Worm (Caenorhabditis elegans) whole organism, mixed stage, embryonic: Measurements from ENCODE around the gene dcap-2.

Experiments
- M03D4.4 ChIP-seq: sonication (generic microtip); optimal IDR thresholded peaks from 2 replicates; lab custom pipeline; 2017; ENCODE audit warnings: mild to moderate bottlenecking, missing genetic modification characterization, missing compliant biosample characterization
- ceh-39 ChIP-seq: fragments of 150-350 bp; optimal IDR thresholded peaks from 2 replicates; lab custom pipeline; 2014; ENCODE audit warnings: missing biosample characterization, missing genetic modification characterization
- ceh-43 ChIP-seq: fragments of 200-800 bp; sonication (Bioruptor generic); optimal IDR thresholded peaks from 2 replicates; lab custom pipeline; 2018; ENCODE audit warnings: mild to moderate bottlenecking, missing genetic modification characterization, moderate library complexity, missing compliant biosample characterization
- ceh-83 ChIP-seq: fragments of 200-800 bp; sonication (Bioruptor generic); optimal IDR thresholded peaks from 2 replicates; lab custom pipeline; 2018; ENCODE audit warnings: mild to moderate bottlenecking, missing genetic modification characterization, missing compliant biosample characterization
- ces-1 ChIP-seq: fragments of 150-350 bp; optimal IDR thresholded peaks from 2 replicates; lab custom pipeline; 2014; ENCODE audit warnings: missing biosample characterization, missing genetic modification reagents, missing genetic modification characterization
- cnd-1 ChIP-seq: fragments of 200-800 bp; sonication (Bioruptor generic); optimal IDR thresholded peaks from 2 replicates; lab custom pipeline; 2018; ENCODE audit warnings: mild to moderate bottlenecking, missing genetic modification characterization, missing compliant biosample characterization
- drap-1 ChIP-seq: fragments of 200-800 bp; sonication (Bioruptor generic); optimal IDR thresholded peaks from 3 replicates; lab custom pipeline; 2018; ENCODE audit warnings: mild to moderate bottlenecking, missing genetic modification characterization, missing compliant biosample characterization
- elt-1 ChIP-seq: sonication (generic microtip); optimal IDR thresholded peaks from 2 replicates; lab custom pipeline; 2017; ENCODE audit warnings: missing genetic modification characterization, mild to moderate bottlenecking, missing compliant biosample characterization, antibody characterized with exemption, moderate library complexity, borderline replicate concordance; ENCODE audit not compliant: insufficient read depth
- elt-3 ChIP-seq: fragments of 150-350 bp; optimal IDR thresholded peaks from 2 replicates; lab custom pipeline; 2014; ENCODE audit warnings: missing biosample characterization, missing genetic modification characterization
- flh-1 ChIP-seq: fragments of 200-800 bp; sonication (Bioruptor generic); optimal IDR thresholded peaks from 2 replicates; lab custom pipeline; 2018; ENCODE audit warnings: mild to moderate bottlenecking, missing genetic modification characterization, moderate library complexity, missing compliant biosample characterization
- ham-2 ChIP-seq: fragments of 200-800 bp; sonication (Bioruptor generic); optimal IDR thresholded peaks from 2 replicates; lab custom pipeline; 2018; ENCODE audit warnings: mild to moderate bottlenecking, missing genetic modification characterization, missing compliant biosample characterization
- hlh-1 ChIP-seq: fragments of 150-350 bp; optimal IDR thresholded peaks from 2 replicates; lab custom pipeline; 2014; ENCODE audit warnings: missing biosample characterization, missing genetic modification reagents, missing genetic modification characterization
- lin-13 ChIP-seq: fragments of 150-350 bp; optimal IDR thresholded peaks from 2 replicates; lab custom pipeline; 2014; ENCODE audit warnings: missing biosample characterization, missing genetic modification characterization
- lin-32 ChIP-seq: fragments of 200-800 bp; sonication (Bioruptor generic); optimal IDR thresholded peaks from 2 replicates; lab custom pipeline; 2018; ENCODE audit warnings: mild to moderate bottlenecking, missing genetic modification characterization, missing compliant biosample characterization
- lsy-2 ChIP-seq: fragments of 150-350 bp; optimal IDR thresholded peaks from 2 replicates; lab custom pipeline; 2014; ENCODE audit warnings: missing biosample characterization, missing genetic modification characterization
- mab-5 ChIP-seq: fragments of 150-350 bp; optimal IDR thresholded peaks from 2 replicates; lab custom pipeline; 2014; ENCODE audit warnings: missing biosample characterization, missing genetic modification characterization
- nhr-12 ChIP-seq: fragments of 150-350 bp; optimal IDR thresholded peaks from 2 replicates; lab custom pipeline; 2014; ENCODE audit warnings: missing biosample characterization, missing genetic modification characterization
- nhr-2 ChIP-seq: fragments of 150-350 bp; optimal IDR thresholded peaks from 2 replicates; lab custom pipeline; 2014; ENCODE audit warnings: missing biosample characterization, missing genetic modification characterization
- nhr-237 ChIP-seq: fragments of 150-350 bp; optimal IDR thresholded peaks from 2 replicates; lab custom pipeline; 2014; ENCODE audit warnings: missing biosample characterization, missing genetic modification characterization
- nhr-28 ChIP-seq: fragments of 150-350 bp; optimal IDR thresholded peaks from 2 replicates; lab custom pipeline; 2014; ENCODE audit warnings: missing biosample characterization, missing genetic modification characterization
- nhr-76 ChIP-seq: sonication (generic microtip); optimal IDR thresholded peaks from 2 replicates; lab custom pipeline; 2017; ENCODE audit warnings: missing biosample characterization, missing genetic modification characterization
- sem-2 ChIP-seq: fragments of 200-800 bp; sonication (Bioruptor generic); optimal IDR thresholded peaks from 2 replicates; lab custom pipeline; 2018; ENCODE audit warnings: mild to moderate bottlenecking, missing genetic modification characterization, missing compliant biosample characterization
- snpc-4 ChIP-seq: fragments of 150-350 bp; optimal IDR thresholded peaks from 2 replicates; lab custom pipeline; 2014; ENCODE audit warnings: missing biosample characterization, missing genetic modification characterization
- sptf-1 ChIP-seq: sonication (generic microtip); optimal IDR thresholded peaks from 2 replicates; lab custom pipeline; 2017; ENCODE audit warnings: mild to moderate bottlenecking, missing genetic modification characterization, moderate library complexity, missing compliant biosample characterization
- tbx-8 ChIP-seq: fragments of 200-800 bp; sonication (Bioruptor generic); optimal IDR thresholded peaks from 2 replicates; lab custom pipeline; 2018; ENCODE audit warnings: mild to moderate bottlenecking, missing genetic modification characterization, moderate library complexity, missing compliant biosample characterization
- unc-120 ChIP-seq: sonication (generic microtip); optimal IDR thresholded peaks from 2 replicates; lab custom pipeline; 2017; ENCODE audit warnings: missing genetic modification characterization, missing compliant biosample characterization; ENCODE audit not compliant: poor library complexity, severe bottlenecking
- unc-62 ChIP-seq: fragments of 150-350 bp; optimal IDR thresholded peaks from 2 replicates; lab custom pipeline; 2014; ENCODE audit warnings: missing biosample characterization, missing genetic modification reagents, missing genetic modification characterization
- zip-8 ChIP-seq: fragments of 150-350 bp; optimal IDR thresholded peaks from 2 replicates; lab custom pipeline; 2014; ENCODE audit warnings: missing biosample characterization, missing genetic modification characterization
- ztf-11 ChIP-seq: fragments of 150-350 bp; optimal IDR thresholded peaks from 2 replicates; lab custom pipeline; 2014; ENCODE audit warnings: missing biosample characterization, missing genetic modification characterization

Gene dcap-2

ce11 chrIV:13512112-13512569 lies 9.5 kb downstream of the dcap-2 start, which contains the start of gene puf-3:
Gene puf-3, minus strand, starts transcription at chrIV:13512162.
- no peak for TF ChIP-seq ceh-43
- TF ChIP-seq, all 35 proteins: peak for 0

ce11 chrIV:13510049-13510448 lies 11.6 kb downstream of the dcap-2 start:
- TF ChIP-seq sptf-1, result no peak
- TF ChIP-seq flh-1 (GFP tag; lab: Kevin White, UChicago), result no peak
- no peak for TF ChIP-seq nhr-76 (tag; lab: Kevin White, UChicago)
- no peak for TF ChIP-seq unc-120 (tag; lab: Kevin White, UChicago)
- TF ChIP-seq nhr-12 (tag; lab: Kevin White, UChicago), result no peak
- no peak for TF ChIP-seq hlh-1 (tag; lab: Kevin White, UChicago)
- no peak for TF ChIP-seq ces-1 (GFP tag; lab: Kevin White, UChicago)
- no peak for TF ChIP-seq nhr-2 (tag; lab: Kevin White, UChicago)
- TF ChIP-seq ceh-39, result no peak
- TF ChIP-seq snpc-4 (tag; lab: Kevin White, UChicago), result no peak
- no peak for TF ChIP-seq lin-32 (GFP tag; lab: Kevin White, UChicago)
- no peak for TF ChIP-seq cnd-1
- TF ChIP-seq nhr-237 (tag; lab: Kevin White, UChicago), result no peak
- no peak for TF ChIP-seq lin-13
- no peak for TF ChIP-seq drap-1 (GFP tag; lab: Kevin White, UChicago)
- TF ChIP-seq elt-3 (tag; lab: Kevin White, UChicago), result no peak
- TF ChIP-seq sem-2 (GFP tag; lab: Kevin White, UChicago), result no peak

ce11 chrIV:13508924-13509323 lies 12.7 kb downstream of the dcap-2 start, which contains the start of gene afmd-2:
Gene afmd-2, plus strand, starts transcription at chrIV:13509224.
- TF ChIP-seq lin-13 (no peak), sem-2 (GFP tag; lab: Kevin White, UChicago) (no peak), ces-1 (GFP tag; lab: Kevin White, UChicago) (no peak), unc-62 (no peak), elt-3 (tag; lab: Kevin White, UChicago) (no peak), lin-32 (GFP tag; lab: Kevin White, UChicago) (no peak), tbx-8 (GFP tag; lab: Kevin White, UChicago) (no peak), elt-1 (tag; lab: Kevin White, UChicago) (no peak), ceh-39 (no peak), ham-2 (no peak)

ce11 chrIV:13505662-13506061 lies 16.0 kb downstream of the dcap-2 start, which contains the start of gene nlp-17:
Gene nlp-17, minus strand, starts transcription at chrIV:13505762.
- no peak for TF ChIP-seq mab-5
- TF ChIP-seq tbx-8 (GFP tag; lab: Kevin White, UChicago), result no peak
- TF ChIP-seq ztf-11, result no peak
- no peak for TF ChIP-seq hlh-1 (tag; lab: Kevin White, UChicago)
- no peak for TF ChIP-seq ham-2
- no peak for TF ChIP-seq zip-8
- no peak for TF ChIP-seq ces-1 (GFP tag; lab: Kevin White, UChicago)
- no peak for TF ChIP-seq sptf-1
- TF ChIP-seq ceh-43, result no peak
- no peak for TF ChIP-seq ceh-39
- no peak for TF ChIP-seq lsy-2 (tag; lab: Kevin White, UChicago)

- TF ChIP-seq elt-3 (tag; lab: Kevin White, UChicago) (no peak), drap-1 (GFP tag; lab: Kevin White, UChicago) (no peak), ceh-39 (no peak), flh-1 (GFP tag; lab: Kevin White, UChicago) (no peak), M03D4.4 (tag; lab: Kevin White, UChicago) (no peak), ceh-43 (no peak), lin-32 (GFP tag; lab: Kevin White, UChicago) (no peak), ceh-83 (GFP tag; lab: Kevin White, UChicago) (no peak), unc-62 (no peak), unc-120 (tag; lab: Kevin White, UChicago) (no peak), ztf-11 (no peak), nhr-28 (tag; lab: Kevin White, UChicago) (no peak), lsy-2 (tag; lab: Kevin White, UChicago) (no peak)
These were observed 16.5 kb downstream of the dcap-2 start, which contains the start of gene seld-1 for ce11 chrIV:13505144-13505543. Gene seld-1, plus strand, starts transcription at chrIV:13505444.
